Worm (Caenorhabditis elegans) whole organism, L1 larva: ENCODE results near the gene dvc-1.

Experiments
- C04F5.9 ChIP-seq: sonication (generic microtip); optimal IDR thresholded peaks from 2 replicates; lab custom pipeline; 2016; ENCODE audit warnings: missing genetic modification characterization, missing compliant biosample characterization
- C34B4.2 ChIP-seq: sonication (generic microtip); optimal IDR thresholded peaks from 2 replicates; lab custom pipeline; 2017; ENCODE audit warnings: mild to moderate bottlenecking, missing genetic modification characterization, missing compliant biosample characterization
- F16B12.6 ChIP-seq: fragments of 150-350 bp; optimal IDR thresholded peaks from 2 replicates; lab custom pipeline; 2014; ENCODE audit warnings: missing biosample characterization, missing genetic modification characterization
- alr-1 ChIP-seq: fragments of 200-800 bp; sonication (Bioruptor generic); optimal IDR thresholded peaks from 2 replicates; lab custom pipeline; 2018; ENCODE audit warnings: borderline replicate concordance, mild to moderate bottlenecking, missing genetic modification characterization, missing compliant biosample characterization
- ceh-8 ChIP-seq: fragments of 200-800 bp; sonication (Bioruptor generic); optimal IDR thresholded peaks from 2 replicates; lab custom pipeline; 2018; ENCODE audit warnings: mild to moderate bottlenecking, missing genetic modification characterization, moderate library complexity, missing compliant biosample characterization
- ceh-82 ChIP-seq, 3 experiments: fragments of 150-350 bp in 1 of 3; sonication (generic microtip) in 2 of 3; optimal IDR thresholded peaks; 2 replicates each; lab custom pipeline; 2014 to 2017; ENCODE audit warnings: missing biosample characterization in 3 of 3, missing genetic modification characterization in 3 of 3
- dpl-1 ChIP-seq, 3 experiments: fragments of 150-350 bp in 2 of 3; sonication (generic microtip) in 1 of 3; optimal IDR thresholded peaks; 2 replicates each; lab custom pipeline; 2014 to 2017; ENCODE audit warnings: missing biosample characterization in 3 of 3, missing genetic modification characterization in 3 of 3, missing genetic modification reagents in 3 of 3
- dsc-1 ChIP-seq: sonication (generic microtip); optimal IDR thresholded peaks from 2 replicates; lab custom pipeline; 2016; ENCODE audit warnings: mild to moderate bottlenecking, missing genetic modification characterization, missing compliant biosample characterization
- efl-1 ChIP-seq, 4 experiments: fragments of 150-350 bp; optimal IDR thresholded peaks in 3 of 4; peaks in 1 of 4; 1 replicate in 1 of 4; 2 replicates in 3 of 4; lab custom pipeline; 2014; ENCODE audit warnings: missing biosample characterization in 2 of 4, missing genetic modification characterization in 2 of 4, missing genetic modification reagents in 2 of 4
- efl-3 ChIP-seq: fragments of 200-800 bp; sonication (Bioruptor generic); optimal IDR thresholded peaks from 2 replicates; lab custom pipeline; 2018; ENCODE audit warnings: mild to moderate bottlenecking, missing genetic modification characterization, missing compliant biosample characterization
- fkh-4 ChIP-seq: sonication (generic microtip); optimal IDR thresholded peaks from 2 replicates; lab custom pipeline; 2016; ENCODE audit warnings: missing compliant biosample characterization, missing genetic modification characterization, borderline replicate concordance
- hlh-4 ChIP-seq: sonication (generic microtip); optimal IDR thresholded peaks from 2 replicates; lab custom pipeline; 2016; ENCODE audit warnings: mild to moderate bottlenecking, missing genetic modification characterization, missing compliant biosample characterization
- irx-1 ChIP-seq: sonication (generic microtip); optimal IDR thresholded peaks from 2 replicates; lab custom pipeline; 2016; ENCODE audit warnings: missing genetic modification characterization, missing compliant biosample characterization
- isw-1 ChIP-seq: fragments of 200-800 bp; sonication (Bioruptor generic); IDR thresholded peaks from 2 replicates; pipeline ENCODE4 v1.3.6; 2022; ENCODE audit warnings: missing genetic modification characterization, missing compliant biosample characterization
- jun-1 ChIP-seq: fragments of 150-350 bp; optimal IDR thresholded peaks from 2 replicates; lab custom pipeline; 2014; ENCODE audit warnings: missing biosample characterization, missing genetic modification reagents, missing genetic modification characterization
- lin-13 ChIP-seq: fragments of 150-350 bp; optimal IDR thresholded peaks from 2 replicates; lab custom pipeline; 2014; ENCODE audit warnings: missing biosample characterization, missing genetic modification reagents, missing genetic modification characterization
- lin-15B ChIP-seq: fragments of 150-350 bp; sonication (generic microtip); optimal IDR thresholded peaks from 3 replicates; lab custom pipeline; 2014; ENCODE audit warnings: missing biosample characterization, missing genetic modification characterization
- lin-39 ChIP-seq: fragments of 150-350 bp; optimal IDR thresholded peaks from 2 replicates; lab custom pipeline; 2014; ENCODE audit warnings: missing biosample characterization, missing genetic modification reagents, missing genetic modification characterization
- lsy-2 ChIP-seq, 2 experiments: fragments of 150-350 bp; optimal IDR thresholded peaks; 2 replicates each; lab custom pipeline; 2014; ENCODE audit warnings: missing biosample characterization in 2 of 2, missing genetic modification characterization in 2 of 2
- mab-9 ChIP-seq: fragments of 200-800 bp; sonication (Bioruptor generic); IDR thresholded peaks from 2 replicates; pipeline ENCODE4 v1.3.6; 2022; ENCODE audit warnings: missing genetic modification reagents, missing genetic modification characterization, missing compliant biosample characterization
- mdl-1 ChIP-seq, 2 experiments: fragments of 150-350 bp; optimal IDR thresholded peaks; 2 replicates each; lab custom pipeline; 2014 to 2017; ENCODE audit warnings: missing biosample characterization in 2 of 2, missing genetic modification characterization in 2 of 2, inconsistent platforms in 1 of 2
- nhr-11 ChIP-seq: fragments of 150-350 bp; optimal IDR thresholded peaks from 2 replicates; lab custom pipeline; 2014; ENCODE audit warnings: missing biosample characterization, missing genetic modification characterization
- nhr-12 ChIP-seq: sonication (generic microtip); optimal IDR thresholded peaks from 2 replicates; lab custom pipeline; 2017; ENCODE audit warnings: missing biosample characterization, missing genetic modification characterization
- nhr-237 ChIP-seq: fragments of 150-350 bp; optimal IDR thresholded peaks from 2 replicates; lab custom pipeline; 2014; ENCODE audit warnings: missing biosample characterization, missing genetic modification characterization
- nhr-76 ChIP-seq: sonication (generic microtip); optimal IDR thresholded peaks from 2 replicates; lab custom pipeline; 2017; ENCODE audit warnings: missing biosample characterization, missing genetic modification characterization
- nhr-84 ChIP-seq: sonication (generic microtip); optimal IDR thresholded peaks from 2 replicates; lab custom pipeline; 2017; ENCODE audit warnings: missing biosample characterization, missing genetic modification characterization
- nhr-90 ChIP-seq: sonication (generic microtip); optimal IDR thresholded peaks from 2 replicates; lab custom pipeline; 2016; ENCODE audit warnings: mild to moderate bottlenecking, missing genetic modification characterization, missing compliant biosample characterization; ENCODE audit not compliant: poor library complexity
- skn-1 ChIP-seq: fragments of 150-350 bp; optimal IDR thresholded peaks from 2 replicates; lab custom pipeline; 2014; ENCODE audit warnings: missing biosample characterization, missing genetic modification characterization
- sox-4 ChIP-seq: sonication (generic microtip); optimal IDR thresholded peaks from 2 replicates; lab custom pipeline; 2016; ENCODE audit warnings: missing genetic modification characterization, missing compliant biosample characterization
- sup-37 ChIP-seq: fragments of 200-800 bp; sonication (Bioruptor generic); optimal IDR thresholded peaks from 2 replicates; lab custom pipeline; 2018; ENCODE audit warnings: mild to moderate bottlenecking, missing genetic modification characterization, missing compliant biosample characterization
- swsn-7 ChIP-seq: sonication (generic microtip); optimal IDR thresholded peaks from 2 replicates; lab custom pipeline; 2016; ENCODE audit warnings: missing genetic modification characterization, missing compliant biosample characterization
- tbx-2 ChIP-seq: sonication (generic microtip); optimal IDR thresholded peaks from 2 replicates; lab custom pipeline; 2016; ENCODE audit warnings: missing genetic modification characterization, missing compliant biosample characterization
- unc-86 ChIP-seq: sonication (generic microtip); optimal IDR thresholded peaks from 2 replicates; lab custom pipeline; 2016; ENCODE audit warnings: missing genetic modification characterization, missing compliant biosample characterization
- vab-15 ChIP-seq: sonication (generic microtip); optimal IDR thresholded peaks from 2 replicates; lab custom pipeline; 2017; ENCODE audit warnings: missing genotype, mild to moderate bottlenecking, missing genetic modification characterization, missing compliant biosample characterization
- zag-1 ChIP-seq: fragments of 150-350 bp; optimal IDR thresholded peaks from 2 replicates; lab custom pipeline; 2014; ENCODE audit warnings: missing biosample characterization, missing genetic modification characterization
- ztf-4 ChIP-seq: fragments of 150-350 bp; optimal IDR thresholded peaks from 2 replicates; lab custom pipeline; 2014; ENCODE audit warnings: missing biosample characterization, missing genetic modification characterization

The dvc-1 gene

ce11 chrV:11258896-11259295 lies 19.8 kb upstream of the dvc-1 start, which contains the start of gene lgc-36:
Gene lgc-36 (minus strand): TSS chrV:11258996.
- TF ChIP-seq mdl-1 (tag; optimal IDR thresholded peaks at IDR 0.05; lab: Kevin White, UChicago) (no peak), nhr-76 (tag; lab: Kevin White, UChicago) (no peak), hlh-4 (tag; lab: Kevin White, UChicago) (no peak), skn-1 (tag; lab: Kevin White, UChicago) (no peak), lin-39 (tag; lab: Kevin White, UChicago) (no peak), nhr-12 (tag; lab: Kevin White, UChicago) (no peak), C34B4.2 (tag; lab: Kevin White, UChicago) (no peak), lsy-2 (tag; optimal IDR thresholded peaks at IDR 0.05; lab: Kevin White, UChicago) (no peak), C04F5.9 (tag; lab: Kevin White, UChicago) (no peak), zag-1 (tag; lab: Kevin White, UChicago) (no peak), irx-1 (tag; lab: Kevin White, UChicago) (no peak), sox-4 (tag; lab: Kevin White, UChicago) (no peak), tbx-2 (tag; lab: Kevin White, UChicago) (no peak), ceh-82 (tag; optimal IDR thresholded peaks at IDR 0.05; lab: Kevin White, UChicago) (no peak), vab-15 (tag; lab: Kevin White, UChicago) (no peak), fkh-4 (no peak), isw-1 (no peak)

DNA sequence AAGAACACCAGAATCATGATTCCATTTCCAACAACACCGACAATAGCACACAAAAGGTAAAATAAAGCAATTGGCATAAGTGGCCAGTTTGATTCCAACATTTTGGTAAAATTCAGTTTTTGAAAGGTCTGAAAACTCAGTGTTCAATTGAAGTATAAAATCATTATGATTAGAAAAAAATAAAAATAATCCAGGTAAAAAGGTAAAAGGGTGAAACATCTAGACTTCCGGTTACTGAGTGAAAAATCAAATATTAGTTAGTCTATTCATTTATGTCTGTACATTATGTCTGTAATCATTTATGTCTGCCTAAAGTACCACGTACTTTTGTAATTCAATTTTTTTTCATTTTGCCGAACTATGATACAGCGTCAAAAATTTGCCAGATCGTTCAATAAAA lies 15.8 kb upstream of the dvc-1 start, which contains the start of gene srsx-31:
Gene srsx-31, minus strand, starts transcription at position 101 of the 400 bp plus-strand sequence.
- no peak for TF ChIP-seq efl-3 (GFP tag; lab: Kevin White, UChicago)
- no peak for TF ChIP-seq mdl-1 (tag; optimal IDR thresholded peaks at IDR 0.05; lab: Kevin White, UChicago)
- no peak for TF ChIP-seq nhr-90 (tag; lab: Kevin White, UChicago)
- TF ChIP-seq F16B12.6 (tag; lab: Kevin White, UChicago), result no peak
- TF ChIP-seq mab-9, result no peak
- no peak for TF ChIP-seq alr-1 (tag; lab: Kevin White, UChicago)
- no peak for TF ChIP-seq nhr-237 (tag; lab: Kevin White, UChicago)
- no peak for TF ChIP-seq ceh-8 (GFP tag; lab: Kevin White, UChicago)
- no peak for TF ChIP-seq lsy-2 (tag; optimal IDR thresholded peaks at IDR 0.05; lab: Kevin White, UChicago)
- no peak for TF ChIP-seq tbx-2 (tag; lab: Kevin White, UChicago)
- TF ChIP-seq nhr-11 (tag; lab: Kevin White, UChicago), result no peak
- TF ChIP-seq lin-15B (tag; lab: Kevin White, UChicago), result no peak
- no peak for TF ChIP-seq jun-1 (tag; lab: Kevin White, UChicago)
- TF ChIP-seq lin-13, result no peak
- TF ChIP-seq ztf-4 (tag; lab: Kevin White, UChicago), result no peak
- no peak for TF ChIP-seq hlh-4 (tag; lab: Kevin White, UChicago)
- no peak for TF ChIP-seq dsc-1 (tag; lab: Kevin White, UChicago)
- no peak for TF ChIP-seq dpl-1 (GFP tag; optimal IDR thresholded peaks at IDR 0.05; lab: Kevin White, UChicago)
- TF ChIP-seq unc-86 (tag; lab: Kevin White, UChicago), result no peak

- TF ChIP-seq dpl-1 (GFP tag; optimal IDR thresholded peaks at IDR 0.05; lab: Kevin White, UChicago), result no peak
- TF ChIP-seq sup-37, result no peak
- TF ChIP-seq swsn-7, result no peak
- no peak for TF ChIP-seq lin-13
- no peak for TF ChIP-seq efl-3 (GFP tag; lab: Kevin White, UChicago)
- no peak for TF ChIP-seq efl-1 (optimal IDR thresholded peaks at IDR 0.05; lab: Kevin White, UChicago)
- peak in 1 of 2 experiments; percentile 9 for TF ChIP-seq efl-1 (GFP tag; optimal IDR thresholded peaks at IDR 0.05 in 1 of 2; lab: Kevin White, UChicago)
Observed at ce11 chrV:11252429-11252828, 13.3 kb upstream of the dvc-1 start, which contains the start of gene srsx-33. Gene srsx-33 (minus strand): TSS chrV:11252529.

DNA sequence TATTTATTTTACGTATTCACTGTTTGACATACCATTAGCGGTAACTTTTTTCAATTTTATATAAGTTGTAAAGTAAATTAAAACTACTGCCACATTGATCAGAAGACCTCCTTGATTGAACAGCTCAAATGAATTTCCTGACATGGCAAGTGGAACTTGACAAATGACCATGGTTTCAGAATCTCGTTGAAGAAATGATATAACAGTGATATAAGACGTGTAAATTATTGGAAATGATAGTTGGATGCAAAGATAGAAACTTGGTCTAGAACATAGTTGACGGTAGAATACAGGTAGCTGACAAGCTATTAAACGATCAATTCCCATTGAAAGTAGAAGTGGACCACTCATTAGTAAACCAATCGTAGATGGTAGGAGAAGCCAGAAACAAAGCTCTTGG lies 12.7 kb upstream of the dvc-1 start:
- TF ChIP-seq lsy-2 (tag; optimal IDR thresholded peaks at IDR 0.05; lab: Kevin White, UChicago) (no peak), nhr-84 (no peak), nhr-237 (tag; lab: Kevin White, UChicago) (no peak)
